Fruit fly (Drosophila melanogaster) whole organism, embryonic: ENCODE data around the gene vers.

Experiments
- Ada2b ChIP-seq: fragments of 200-800 bp; sonication (Bioruptor generic); IDR thresholded peaks from 2 replicates; pipeline ENCODE4 v1.3.6; 2022; ENCODE audit warnings: missing biosample characterization, missing genetic modification characterization
- Antp ChIP-seq: fragments of 200-800 bp; sonication (Bioruptor generic); optimal IDR thresholded peaks from 3 replicates; lab custom pipeline; 2016; ENCODE audit warnings: missing biosample characterization, missing genetic modification characterization
- Bgb ChIP-seq: fragments of 200-800 bp; sonication (Bioruptor generic); IDR thresholded peaks from 2 replicates; pipeline ENCODE4 v1.3.6; 2022; ENCODE audit warnings: missing biosample characterization, missing genetic modification characterization; ENCODE audit not compliant: partially characterized antibody
- C15 ChIP-seq: fragments of 200-800 bp; sonication (Bioruptor generic); IDR thresholded peaks from 3 replicates; pipeline ENCODE4 v1.3.6; 2022; ENCODE audit warnings: missing biosample characterization, missing genetic modification characterization
- CG12236 ChIP-seq: fragments of 200-800 bp; sonication (Bioruptor generic); optimal IDR thresholded peaks from 2 replicates; lab custom pipeline; 2016; ENCODE audit warnings: missing biosample characterization, missing genetic modification characterization
- CG12942 ChIP-seq: fragments of 200-800 bp; sonication (Bioruptor generic); optimal IDR thresholded peaks from 3 replicates; lab custom pipeline; 2016; ENCODE audit warnings: missing biosample characterization, missing genetic modification characterization
- CG14667 ChIP-seq: fragments of 200-800 bp; sonication (Bioruptor generic); IDR thresholded peaks from 2 replicates; pipeline ENCODE4 v1.3.6; 2022; ENCODE audit warnings: missing biosample characterization, missing genetic modification characterization
- CG16779 ChIP-seq: fragments of 200-800 bp; sonication (Bioruptor generic); IDR thresholded peaks from 2 replicates; pipeline ENCODE4 v1.3.6; 2022; ENCODE audit warnings: missing biosample characterization, missing genetic modification characterization
- CG3281 ChIP-seq: fragments of 200-800 bp; sonication (Bioruptor generic); optimal IDR thresholded peaks from 3 replicates; lab custom pipeline; 2017; ENCODE audit warnings: missing biosample characterization, mild to moderate bottlenecking, missing genetic modification characterization
- CG33557 ChIP-seq: fragments of 200-800 bp; sonication (Bioruptor generic); optimal IDR thresholded peaks from 2 replicates; lab custom pipeline; 2019; ENCODE audit warnings: missing biosample characterization, mild to moderate bottlenecking, missing genetic modification characterization, moderate library complexity
- CG34224 ChIP-seq: fragments of 200-800 bp; sonication (Bioruptor generic); IDR thresholded peaks from 3 replicates; pipeline ENCODE4 v1.3.6; 2022; ENCODE audit warnings: missing biosample characterization, missing genetic modification characterization; ENCODE audit not compliant: partially characterized antibody
- CG5180 ChIP-seq: fragments of 200-800 bp; sonication (Bioruptor generic); optimal IDR thresholded peaks from 3 replicates; lab custom pipeline; 2017; ENCODE audit warnings: missing biosample characterization, missing genetic modification characterization, mild to moderate bottlenecking, moderate library complexity, missing genetic modification reagents
- CG6254 ChIP-seq: fragments of 200-800 bp; sonication (Bioruptor generic); optimal IDR thresholded peaks from 3 replicates; lab custom pipeline; 2017; ENCODE audit warnings: mild to moderate bottlenecking, missing biosample characterization, missing genetic modification reagents, missing genetic modification characterization
- CG6791 ChIP-seq: fragments of 200-800 bp; sonication (Bioruptor generic); IDR thresholded peaks from 3 replicates; pipeline ENCODE4 v1.3.6; 2022; ENCODE audit warnings: missing biosample characterization, missing genetic modification characterization; ENCODE audit not compliant: partially characterized antibody
- CG7745 ChIP-seq: fragments of 200-800 bp; sonication (Bioruptor generic); optimal IDR thresholded peaks from 2 replicates; lab custom pipeline; 2018; ENCODE audit warnings: missing biosample characterization, mild to moderate bottlenecking, missing genetic modification characterization, moderate library complexity
- CG7963 ChIP-seq: fragments of 200-800 bp; sonication (Bioruptor generic); IDR thresholded peaks from 3 replicates; pipeline ENCODE4 v1.3.6; 2022; ENCODE audit warnings: missing biosample characterization, missing genetic modification characterization; ENCODE audit not compliant: partially characterized antibody
- CG8290 ChIP-seq, 3 experiments: fragments of 200-800 bp; sonication (Bioruptor generic); optimal IDR thresholded peaks; 2 replicates each; lab custom pipeline; 2016 to 2019; ENCODE audit warnings: missing biosample characterization in 3 of 3, missing genetic modification characterization in 3 of 3, mild to moderate bottlenecking in 2 of 3, moderate library complexity in 1 of 3
- CG9932 ChIP-seq: fragments of 200-800 bp; sonication (Bioruptor generic); IDR thresholded peaks from 2 replicates; pipeline ENCODE4 v1.3.6; 2022; ENCODE audit warnings: missing biosample characterization, missing genetic modification characterization
- Dad ChIP-seq: fragments of 200-800 bp; sonication (Bioruptor generic); optimal IDR thresholded peaks from 3 replicates; lab custom pipeline; 2016; ENCODE audit warnings: missing biosample characterization, missing genetic modification characterization
- Dbx ChIP-seq: fragments of 200-800 bp; sonication (Bioruptor generic); IDR thresholded peaks from 3 replicates; pipeline ENCODE4 v1.3.6; 2022; ENCODE audit warnings: missing biosample characterization, missing genetic modification characterization
- Dll ChIP-seq: fragments of 200-800 bp; sonication (Bioruptor generic); IDR thresholded peaks from 4 replicates; pipeline ENCODE4 v1.3.6; 2022; ENCODE audit warnings: missing biosample characterization, missing genetic modification characterization; ENCODE audit not compliant: partially characterized antibody
- Gug ChIP-seq: fragments of 200-800 bp; sonication (Bioruptor generic); IDR thresholded peaks from 4 replicates; pipeline ENCODE4 v1.3.6; 2022; ENCODE audit warnings: missing biosample characterization, missing genetic modification characterization
- HmgD ChIP-seq: fragments of 200-800 bp; sonication (Bioruptor generic); optimal IDR thresholded peaks from 3 replicates; lab custom pipeline; 2016; ENCODE audit warnings: missing biosample characterization, missing genetic modification characterization
- Kr ChIP-seq: fragments of 200-800 bp; sonication (Bioruptor generic); optimal IDR thresholded peaks from 2 replicates; lab custom pipeline; 2017; ENCODE audit warnings: missing biosample characterization, mild to moderate bottlenecking, missing genetic modification characterization
- MBD-R2 ChIP-seq: fragments of 200-800 bp; sonication (Bioruptor generic); IDR thresholded peaks from 2 replicates; pipeline ENCODE4 v1.3.6; 2022; ENCODE audit warnings: missing biosample characterization, missing genetic modification characterization
- MESR4 ChIP-seq: fragments of 200-800 bp; sonication (Bioruptor generic); optimal IDR thresholded peaks from 2 replicates; lab custom pipeline; 2018; ENCODE audit warnings: missing biosample characterization, mild to moderate bottlenecking, missing genetic modification characterization, moderate library complexity
- Poxn ChIP-seq: fragments of 200-800 bp; sonication (Bioruptor generic); IDR thresholded peaks from 2 replicates; pipeline ENCODE4 v1.3.6; 2022; ENCODE audit warnings: missing biosample characterization, missing genetic modification characterization
- Taf1 ChIP-seq: fragments of 200-800 bp; sonication (Bioruptor generic); IDR thresholded peaks from 2 replicates; pipeline ENCODE4 v1.3.6; 2022; ENCODE audit warnings: missing biosample characterization, missing genetic modification characterization
- Trl ChIP-seq, 3 experiments: fragments of >200 bp in 2 of 3; fragments of 200-800 bp in 1 of 3; sonication (Bioruptor generic) in 1 of 3; optimal IDR thresholded peaks; 2 replicates in 1 of 3; 3 replicates in 2 of 3; lab custom pipeline; 2016 to 2017; ENCODE audit warnings: missing biosample characterization in 1 of 3, missing genetic modification characterization in 1 of 3
- Xrp1 ChIP-seq: fragments of 200-800 bp; sonication (Bioruptor generic); IDR thresholded peaks from 2 replicates; pipeline ENCODE4 v1.3.6; 2022; ENCODE audit warnings: missing biosample characterization, missing genetic modification characterization
- bab2 ChIP-seq: fragments of 200-800 bp; sonication (Bioruptor generic); optimal IDR thresholded peaks from 2 replicates; lab custom pipeline; 2016; ENCODE audit warnings: missing biosample characterization, missing genetic modification characterization
- bbx ChIP-seq: fragments of 200-800 bp; sonication (Bioruptor generic); IDR thresholded peaks from 2 replicates; pipeline ENCODE4 v1.3.6; 2022; ENCODE audit warnings: missing biosample characterization, missing genetic modification characterization; ENCODE audit not compliant: partially characterized antibody
- chinmo ChIP-seq: fragments of 200-800 bp; sonication (Bioruptor generic); IDR thresholded peaks from 4 replicates; pipeline ENCODE4 v1.3.6; 2022; ENCODE audit warnings: missing biosample characterization, missing genetic modification characterization; ENCODE audit not compliant: partially characterized antibody
- chn ChIP-seq: fragments of 200-800 bp; sonication (Bioruptor generic); optimal IDR thresholded peaks from 2 replicates; lab custom pipeline; 2016; ENCODE audit warnings: missing biosample characterization, missing genetic modification characterization
- danr ChIP-seq: fragments of 200-800 bp; sonication (Bioruptor generic); IDR thresholded peaks from 2 replicates; pipeline ENCODE4 v1.3.6; 2022; ENCODE audit warnings: missing biosample characterization, missing genetic modification characterization
- fd3F ChIP-seq: fragments of 200-800 bp; sonication (Bioruptor generic); optimal IDR thresholded peaks from 2 replicates; lab custom pipeline; 2018; ENCODE audit warnings: missing biosample characterization, mild to moderate bottlenecking, missing genetic modification characterization, moderate library complexity
- gfzf ChIP-seq: fragments of 200-800 bp; sonication (Bioruptor generic); optimal IDR thresholded peaks from 2 replicates; lab custom pipeline; 2016; ENCODE audit warnings: missing biosample characterization, mild to moderate bottlenecking, missing genetic modification characterization, moderate library complexity
- gsb-n ChIP-seq: fragments of 200-800 bp; sonication (Bioruptor generic); optimal IDR thresholded peaks from 3 replicates; lab custom pipeline; 2018; ENCODE audit warnings: missing biosample characterization, mild to moderate bottlenecking, missing genetic modification characterization
- hbn ChIP-seq: fragments of 200-800 bp; sonication (Bioruptor generic); IDR thresholded peaks from 2 replicates; pipeline ENCODE4 v1.3.6; 2022; ENCODE audit warnings: missing biosample characterization, missing genetic modification characterization; ENCODE audit not compliant: partially characterized antibody
- inv ChIP-seq: fragments of 200-800 bp; sonication (Bioruptor generic); IDR thresholded peaks from 2 replicates; pipeline ENCODE4 v1.3.6; 2022; ENCODE audit warnings: missing biosample characterization, missing genetic modification characterization; ENCODE audit not compliant: partially characterized antibody
- nmo ChIP-seq: fragments of 200-800 bp; sonication (Bioruptor generic); optimal IDR thresholded peaks from 2 replicates; lab custom pipeline; 2018; ENCODE audit warnings: missing biosample characterization, mild to moderate bottlenecking, missing genetic modification characterization, moderate library complexity
- sc ChIP-seq, 3 experiments: fragments of >200 bp in 2 of 3; fragments of 200-800 bp in 1 of 3; sonication (Bioruptor generic) in 1 of 3; optimal IDR thresholded peaks; 2 replicates in 2 of 3; 3 replicates in 1 of 3; lab custom pipeline; 2017; ENCODE audit warnings: mild to moderate bottlenecking in 1 of 3, missing biosample characterization in 1 of 3, missing genetic modification characterization in 1 of 3, missing genetic modification reagents in 1 of 3
- so ChIP-seq: fragments of 200-800 bp; sonication (Bioruptor generic); IDR thresholded peaks from 3 replicates; pipeline ENCODE4 v1.3.6; 2022; ENCODE audit warnings: missing biosample characterization, missing genetic modification characterization
- tgo ChIP-seq: fragments of 200-800 bp; sonication (Bioruptor generic); IDR thresholded peaks from 3 replicates; pipeline ENCODE4 v1.3.6; 2022; ENCODE audit warnings: missing biosample characterization, missing genetic modification characterization
- tll ChIP-seq, 2 experiments: fragments of 200-800 bp in 1 of 2; fragments of >200 bp in 1 of 2; sonication (Bioruptor generic) in 1 of 2; optimal IDR thresholded peaks; 2 replicates each; lab custom pipeline; 2017 to 2019; ENCODE audit warnings: missing biosample characterization in 2 of 2, missing genetic modification characterization in 2 of 2, mild to moderate bottlenecking in 1 of 2, moderate library complexity in 1 of 2
- wek ChIP-seq: fragments of 200-800 bp; sonication (Bioruptor generic); optimal IDR thresholded peaks from 3 replicates; lab custom pipeline; 2018; ENCODE audit warnings: missing biosample characterization, mild to moderate bottlenecking, missing genetic modification characterization, moderate library complexity
- zf30C ChIP-seq: fragments of 200-800 bp; sonication (Bioruptor generic); optimal IDR thresholded peaks from 3 replicates; lab custom pipeline; 2018; ENCODE audit warnings: missing biosample characterization, mild to moderate bottlenecking, missing genetic modification characterization

The vers gene

dm6 chr3L:12115966-12116735, at the start of gene vers:
TSS of gene vers (plus strand) at chr3L:12116101.
- TF ChIP-seq MBD-R2 (peak; percentile 73), chn (no peak), bbx (peak; percentile 95), CG12236 (GFP tag; lab: Kevin White, UChicago) (no peak), gfzf (GFP tag; lab: Kevin White, UChicago) (peak; percentile 12), nmo (GFP tag; lab: Kevin White, UChicago) (peak; percentile 41), chinmo (peak; percentile 95; the same call in 3 of the 4 replicates), HmgD (GFP tag; lab: Kevin White, UChicago) (peak; percentile 3), Poxn (no peak), tll (GFP tag; optimal IDR thresholded peaks at IDR 0.05; lab: Kevin White, UChicago) (no peak), hbn (GFP tag; lab: Robert Waterston, UW) (peak; percentile 95), tgo (no peak), fd3F (no peak), Ada2b (GFP tag; lab: Robert Waterston, UW) (no peak), so (GFP tag; lab: Robert Waterston, UW) (no peak), CG6791 (GFP tag; lab: Robert Waterston, UW) (peak; percentile 94), Trl (optimal IDR thresholded peaks at IDR 0.05; lab: Kevin White, UChicago) (no peak), Trl (GFP tag; optimal IDR thresholded peaks at IDR 0.05; lab: Kevin White, UChicago) (peak; percentile 52), CG6254 (GFP tag; lab: Kevin White, UChicago) (no peak), Kr (GFP tag; lab: Kevin White, UChicago) (no peak), Xrp1 (GFP tag; lab: Robert Waterston, UW) (peak; percentile 32; the same call in 1 of the 2 replicates), CG7745 (no peak), Taf1 (no peak), CG8290 (GFP tag; optimal IDR thresholded peaks at IDR 0.05; lab: Kevin White, UChicago) (no peak), CG8290 (tag; optimal IDR thresholded peaks at IDR 0.05; lab: Kevin White, UChicago) (peak in 1 of 2 experiments; percentile 63), CG12942 (GFP tag; lab: Kevin White, UChicago) (no peak), Antp (GFP tag; lab: Kevin White, UChicago) (no peak), danr (GFP tag; lab: Robert Waterston, UW) (no peak), CG34224 (GFP tag; lab: Robert Waterston, UW) (peak; percentile 94), wek (GFP tag; lab: Kevin White, UChicago) (no peak), Gug (GFP tag; lab: Robert Waterston, UW) (no peak), zf30C (GFP tag; lab: Kevin White, UChicago) (no peak), sc (optimal IDR thresholded peaks at IDR 0.05; lab: Kevin White, UChicago) (no peak), sc (GFP tag; optimal IDR thresholded peaks at IDR 0.05; lab: Kevin White, UChicago) (no peak), CG7963 (GFP tag; lab: Robert Waterston, UW) (peak; percentile 82), Bgb (GFP tag; lab: Robert Waterston, UW) (peak; percentile 95), Dad (no peak), MESR4 (peak; percentile 67), Dbx (GFP tag; lab: Robert Waterston, UW) (no peak), CG9932 (GFP tag; lab: Robert Waterston, UW) (peak; percentile 74), CG5180 (GFP tag; lab: Kevin White, UChicago) (no peak), CG14667 (GFP tag; lab: Robert Waterston, UW) (no peak), Dll (GFP tag; lab: Robert Waterston, UW) (peak; percentile 95), CG33557 (GFP tag; lab: Kevin White, UChicago) (no peak), C15 (GFP tag; lab: Robert Waterston, UW) (no peak), CG3281 (no peak), gsb-n (tag; lab: Kevin White, UChicago) (peak; percentile 19), bab2 (no peak), CG16779 (GFP tag; lab: Robert Waterston, UW) (no peak), inv (GFP tag; lab: Robert Waterston, UW) (peak; percentile 90)
